ENCODE assay signal across 1 fruit fly cellular context in the genomic region with DNA sequence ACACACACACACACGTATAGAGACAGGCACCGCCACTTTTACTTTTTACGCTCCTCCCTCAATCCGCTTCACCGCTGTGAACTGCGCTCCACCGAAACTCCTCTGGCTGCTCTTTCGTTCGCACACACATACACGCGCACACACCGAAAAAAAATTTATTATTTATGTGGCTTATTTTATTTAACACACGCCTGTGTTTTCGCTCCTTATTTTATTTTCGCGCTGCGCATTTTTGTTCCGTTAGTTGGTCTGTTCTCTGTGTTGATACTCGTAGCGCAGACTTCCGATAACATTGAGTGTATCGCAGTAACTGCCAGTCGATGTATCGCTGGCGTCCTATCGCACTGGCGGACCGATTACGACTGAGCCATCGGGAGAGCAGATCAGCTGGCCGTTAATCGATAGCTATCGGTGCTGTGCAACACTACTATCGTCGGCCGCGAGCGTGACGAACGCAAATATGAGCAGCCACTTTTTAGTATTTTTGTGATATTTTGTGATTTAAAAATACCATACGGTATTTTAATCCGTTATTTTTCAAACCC.
TF ChIP-seq lines count a peak whose summit lies in the region.

TSS of gene Snx27 (minus strand) at position 356 of the 545 bp plus-strand sequence.

TF ChIP-seq in whole organism, embryonic, 481 proteins besides CTCF, POLR2A, EP300 and RAD21 (continued from another document and continues in another):
- TF ChIP-seq Gsc (GFP tag; IDR thresholded peaks at IDR 0.05; lab: Robert Waterston, UW) (no peak), CG8281 (tag; optimal IDR thresholded peaks at IDR 0.05; lab: Kevin White, UChicago) (no peak), CG6765 (GFP tag; optimal IDR thresholded peaks at IDR 0.05; lab: Kevin White, UChicago) (no peak), CG2875 (GFP tag; optimal IDR thresholded peaks at IDR 0.05; lab: Kevin White, UChicago) (no peak), Hmx (GFP tag; optimal IDR thresholded peaks at IDR 0.05; lab: Kevin White, UChicago) (no peak), emc (GFP tag; optimal IDR thresholded peaks at IDR 0.05; lab: Kevin White, UChicago) (peak; percentile 4), Hmr (GFP tag; optimal IDR thresholded peaks at IDR 0.05; lab: Kevin White, UChicago) (peak; percentile 76), CG31441 (GFP tag; IDR thresholded peaks at IDR 0.05; lab: Robert Waterston, UW) (peak; percentile 39; the same call in 1 of the 2 replicates), tin (GFP tag; optimal IDR thresholded peaks at IDR 0.05; lab: Kevin White, UChicago) (no peak), dmrt11E (tag; optimal IDR thresholded peaks at IDR 0.05; lab: Kevin White, UChicago) (peak; percentile 19), dysf (GFP tag; IDR thresholded peaks at IDR 0.05; lab: Robert Waterston, UW) (peak; percentile 60; the same call in 2 of the 3 replicates), Sin3A (optimal IDR thresholded peaks at IDR 0.05; lab: Kevin White, UChicago) (peak; percentile 76), fd102C (GFP tag; optimal IDR thresholded peaks at IDR 0.05; lab: Kevin White, UChicago) (no peak), fd3F (GFP tag; optimal IDR thresholded peaks at IDR 0.05; lab: Kevin White, UChicago) (no peak), Atf6 (GFP tag; IDR thresholded peaks at IDR 0.05; lab: Robert Waterston, UW) (0 out of 2 replicates have a peak, but pooled peaks have one; percentile 8), kni (GFP tag; optimal IDR thresholded peaks at IDR 0.05; lab: Kevin White, UChicago) (no peak), ERR (GFP tag; optimal IDR thresholded peaks at IDR 0.05; lab: Kevin White, UChicago) (peak; percentile 53), row (GFP tag; IDR thresholded peaks at IDR 0.05; lab: Robert Waterston, UW) (peak; percentile 57), Adf1 (GFP tag; IDR thresholded peaks at IDR 0.05; lab: Robert Waterston, UW) (0 out of 2 replicates have a peak, but pooled peaks have one; percentile 5), CG17829 (tag; optimal IDR thresholded peaks at IDR 0.05; lab: Kevin White, UChicago) (peak; percentile 57), CG18619 (GFP tag; optimal IDR thresholded peaks at IDR 0.05; lab: Kevin White, UChicago) (no peak), nmo (GFP tag; optimal IDR thresholded peaks at IDR 0.05; lab: Kevin White, UChicago) (peak; percentile 65), her (GFP tag; optimal IDR thresholded peaks at IDR 0.05; lab: Kevin White, UChicago) (peak; percentile 100), CG33213 (GFP tag; optimal IDR thresholded peaks at IDR 0.05; lab: Kevin White, UChicago) (peak; percentile 78), hth (optimal IDR thresholded peaks at IDR 0.05; lab: Kevin White, UChicago) (no peak), mld (GFP tag; IDR thresholded peaks at IDR 0.05; lab: Robert Waterston, UW; ENCODE audit: partially characterized antibody) (peak; percentile 99), Pdp1 (GFP tag; optimal IDR thresholded peaks at IDR 0.05; lab: Kevin White, UChicago) (peak; percentile 11 to 74), Optix (GFP tag; IDR thresholded peaks at IDR 0.05; lab: Robert Waterston, UW) (no peak), pita (GFP tag; optimal IDR thresholded peaks at IDR 0.05; lab: Kevin White, UChicago) (no peak), pum (GFP tag; optimal IDR thresholded peaks at IDR 0.05; lab: Kevin White, UChicago) (peak; percentile 13), dan (GFP tag; IDR thresholded peaks at IDR 0.05; lab: Robert Waterston, UW) (no peak), CG32772 (GFP tag; IDR thresholded peaks at IDR 0.05; lab: Robert Waterston, UW) (0 out of 2 replicates have a peak, but pooled peaks have one; percentile 17), az2 (GFP tag; optimal IDR thresholded peaks at IDR 0.05; lab: Kevin White, UChicago) (peak; percentile 16), Nf-YC (tag; optimal IDR thresholded peaks at IDR 0.05; lab: Kevin White, UChicago) (peak; percentile 8), al (GFP tag; IDR thresholded peaks at IDR 0.05; lab: Robert Waterston, UW) (no peak), CG32767 (GFP tag; IDR thresholded peaks at IDR 0.05; lab: Robert Waterston, UW) (no peak), zen2 (GFP tag; IDR thresholded peaks at IDR 0.05; lab: Robert Waterston, UW; ENCODE audit: partially characterized antibody) (peak; percentile 99), danr (GFP tag; IDR thresholded peaks at IDR 0.05; lab: Robert Waterston, UW) (no peak), CG2202 (tag; optimal IDR thresholded peaks at IDR 0.05; lab: Kevin White, UChicago) (peak; percentile 13), E2f2 (GFP tag; IDR thresholded peaks at IDR 0.05; lab: Robert Waterston, UW) (peak; percentile 76), CG4707 (GFP tag; optimal IDR thresholded peaks at IDR 0.05; lab: Kevin White, UChicago) (peak; percentile 32), CG12104 (GFP tag; optimal IDR thresholded peaks at IDR 0.05; lab: Kevin White, UChicago) (no peak), CG31365 (tag; optimal IDR thresholded peaks at IDR 0.05; lab: Kevin White, UChicago) (no peak), Poxn (GFP tag; IDR thresholded peaks at IDR 0.05; lab: Robert Waterston, UW) (no peak), CG14667 (GFP tag; IDR thresholded peaks at IDR 0.05; lab: Robert Waterston, UW) (no peak), CG2120 (GFP tag; optimal IDR thresholded peaks at IDR 0.05; lab: Kevin White, UChicago) (peak; percentile 72), MBD-R2 (GFP tag; IDR thresholded peaks at IDR 0.05; lab: Robert Waterston, UW) (peak; percentile 47), vnd (GFP tag; IDR thresholded peaks at IDR 0.05; lab: Robert Waterston, UW; ENCODE audit: partially characterized antibody) (peak; percentile 99), CG1602 (GFP tag; optimal IDR thresholded peaks at IDR 0.05; lab: Kevin White, UChicago) (no peak), Hsf (GFP tag; optimal IDR thresholded peaks at IDR 0.05; lab: Kevin White, UChicago) (peak; percentile 50), fu2 (GFP tag; optimal IDR thresholded peaks at IDR 0.05; lab: Kevin White, UChicago) (peak; percentile 16), CG10565 (GFP tag; optimal IDR thresholded peaks at IDR 0.05; lab: Kevin White, UChicago) (no peak), CG15073 (GFP tag; optimal IDR thresholded peaks at IDR 0.05; lab: Kevin White, UChicago) (no peak), wek (GFP tag; optimal IDR thresholded peaks at IDR 0.05; lab: Kevin White, UChicago) (peak; percentile 38), CG1832 (GFP tag; optimal IDR thresholded peaks at IDR 0.05; lab: Kevin White, UChicago) (no peak), CG16815 (GFP tag; optimal IDR thresholded peaks at IDR 0.05; lab: Kevin White, UChicago) (no peak), CG17912 (GFP tag; optimal IDR thresholded peaks at IDR 0.05; lab: Kevin White, UChicago) (peak; percentile 39), Atf3 (GFP tag; optimal IDR thresholded peaks at IDR 0.05; lab: Kevin White, UChicago) (no peak), NfI (GFP tag; optimal IDR thresholded peaks at IDR 0.05; lab: Kevin White, UChicago) (peak; percentile 54), crol (GFP tag; IDR thresholded peaks at IDR 0.05; lab: Robert Waterston, UW) (no peak), CG10543 (GFP tag; optimal IDR thresholded peaks at IDR 0.05; lab: Kevin White, UChicago) (no peak), CG9609 (GFP tag; optimal IDR thresholded peaks at IDR 0.05; lab: Kevin White, UChicago) (peak; percentile 51), toy (GFP tag; IDR thresholded peaks at IDR 0.05; lab: Robert Waterston, UW) (no peak), z (GFP tag; IDR thresholded peaks at IDR 0.05; lab: Robert Waterston, UW) (no peak), gcm (GFP tag; optimal IDR thresholded peaks at IDR 0.05; lab: Kevin White, UChicago) (peak; percentile 31), CG10321 (GFP tag; IDR thresholded peaks at IDR 0.05; lab: Robert Waterston, UW) (no peak), C15 (GFP tag; IDR thresholded peaks at IDR 0.05; lab: Robert Waterston, UW) (no peak), disco-r (GFP tag; optimal IDR thresholded peaks at IDR 0.05; lab: Kevin White, UChicago) (no peak), CG12744 (GFP tag; optimal IDR thresholded peaks at IDR 0.05; lab: Kevin White, UChicago) (peak; percentile 9), pzg (GFP tag; optimal IDR thresholded peaks at IDR 0.05; lab: Kevin White, UChicago) (peak; percentile 99), trh (GFP tag; optimal IDR thresholded peaks at IDR 0.05; lab: Kevin White, UChicago) (no peak), chn (GFP tag; optimal IDR thresholded peaks at IDR 0.05; lab: Kevin White, UChicago) (peak; percentile 41), oc (tag; optimal IDR thresholded peaks at IDR 0.05; lab: Kevin White, UChicago) (peak; percentile 47), Ets97D (GFP tag; optimal IDR thresholded peaks at IDR 0.05; lab: Kevin White, UChicago) (peak; percentile 92), CG11093 (GFP tag; IDR thresholded peaks at IDR 0.05; lab: Robert Waterston, UW) (no peak), eyg (GFP tag; optimal IDR thresholded peaks at IDR 0.05; lab: Kevin White, UChicago) (peak; percentile 30), cg (GFP tag; optimal IDR thresholded peaks at IDR 0.05; lab: Kevin White, UChicago) (peak; percentile 70), Asciz (GFP tag; optimal IDR thresholded peaks at IDR 0.05; lab: Kevin White, UChicago) (no peak), gsb-n (tag; optimal IDR thresholded peaks at IDR 0.05; lab: Kevin White, UChicago) (peak; percentile 97), BtbVII (GFP tag; optimal IDR thresholded peaks at IDR 0.05; lab: Kevin White, UChicago) (no peak), CG13424 (tag; optimal IDR thresholded peaks at IDR 0.05; lab: Kevin White, UChicago) (no peak), CG10462 (GFP tag; optimal IDR thresholded peaks at IDR 0.05; lab: Kevin White, UChicago) (no peak), cwo (GFP tag; optimal IDR thresholded peaks at IDR 0.05; lab: Kevin White, UChicago) (no peak), Sox100B (GFP tag; optimal IDR thresholded peaks at IDR 0.05; lab: Kevin White, UChicago) (no peak), vvl (GFP tag; IDR thresholded peaks at IDR 0.05; lab: Robert Waterston, UW) (peak; percentile 60; the same call in 1 of the 2 replicates), gcm2 (GFP tag; optimal IDR thresholded peaks at IDR 0.05; lab: Kevin White, UChicago) (no peak), Elba2 (GFP tag; optimal IDR thresholded peaks at IDR 0.05; lab: Kevin White, UChicago) (no peak), CG8359 (GFP tag; optimal IDR thresholded peaks at IDR 0.05; lab: Kevin White, UChicago; ENCODE audit: borderline replicate concordance) (no peak), ro (GFP tag; IDR thresholded peaks at IDR 0.05; lab: Robert Waterston, UW) (no peak), Doc3 (GFP tag; IDR thresholded peaks at IDR 0.05; lab: Robert Waterston, UW; ENCODE audit: partially characterized antibody) (peak; percentile 97), Fer3 (tag; optimal IDR thresholded peaks at IDR 0.05; lab: Kevin White, UChicago) (peak; percentile 9), schlank (tag; optimal IDR thresholded peaks at IDR 0.05; lab: Kevin White, UChicago) (no peak), psq (GFP tag; optimal IDR thresholded peaks at IDR 0.05; lab: Kevin White, UChicago) (no peak), CG1024 (GFP tag; IDR thresholded peaks at IDR 0.05; lab: Robert Waterston, UW) (no peak), ase (GFP tag; IDR thresholded peaks at IDR 0.05; lab: Robert Waterston, UW) (no peak), Mad (GFP tag; optimal IDR thresholded peaks at IDR 0.05; lab: Kevin White, UChicago) (peak; percentile 47), Dbx (GFP tag; IDR thresholded peaks at IDR 0.05; lab: Robert Waterston, UW) (peak; percentile 84), Dref (GFP tag; IDR thresholded peaks at IDR 0.05; lab: Robert Waterston, UW) (peak; percentile 99), Aef1 (GFP tag; IDR thresholded peaks at IDR 0.05; lab: Robert Waterston, UW) (peak; percentile 36; the same call in 1 of the 3 replicates), dm (GFP tag; optimal IDR thresholded peaks at IDR 0.05; lab: Kevin White, UChicago) (peak; percentile 37), onecut (GFP tag; IDR thresholded peaks at IDR 0.05; lab: Robert Waterston, UW) (0 out of 2 replicates have a peak, but pooled peaks have one; percentile 12), corto (GFP tag; optimal IDR thresholded peaks at IDR 0.05; lab: Kevin White, UChicago) (peak; percentile 26), Awh (GFP tag; IDR thresholded peaks at IDR 0.05; lab: Robert Waterston, UW) (no peak), CG6683 (GFP tag; optimal IDR thresholded peaks at IDR 0.05; lab: Kevin White, UChicago) (no peak), Sox102F (GFP tag; optimal IDR thresholded peaks at IDR 0.05; lab: Kevin White, UChicago) (peak; percentile 10), CG11696 (GFP tag; IDR thresholded peaks at IDR 0.05; lab: Robert Waterston, UW) (no peak), gsb (GFP tag; IDR thresholded peaks at IDR 0.05; lab: Robert Waterston, UW) (no peak), PHDP (tag; optimal IDR thresholded peaks at IDR 0.05; lab: Kevin White, UChicago) (peak; percentile 25), chm (GFP tag; IDR thresholded peaks at IDR 0.05; lab: Robert Waterston, UW) (peak; percentile 67), CG2116 (GFP tag; optimal IDR thresholded peaks at IDR 0.05; lab: Kevin White, UChicago) (peak; percentile 93), CG6654 (GFP tag; optimal IDR thresholded peaks at IDR 0.05; lab: Kevin White, UChicago) (no peak), prd (optimal IDR thresholded peaks at IDR 0.05; lab: Kevin White, UChicago) (no peak), prd (GFP tag; IDR thresholded peaks at IDR 0.05; lab: Robert Waterston, UW) (peak; percentile 69), CG34224 (GFP tag; IDR thresholded peaks at IDR 0.05; lab: Robert Waterston, UW; ENCODE audit: partially characterized antibody) (peak; percentile 99), CG10959 (GFP tag; IDR thresholded peaks at IDR 0.05; lab: Robert Waterston, UW) (no peak), trem (tag; optimal IDR thresholded peaks at IDR 0.05; lab: Kevin White, UChicago) (peak; percentile 81), Hr78 (GFP tag; optimal IDR thresholded peaks at IDR 0.05; lab: Kevin White, UChicago) (no peak), tup (GFP tag; optimal IDR thresholded peaks at IDR 0.05; lab: Kevin White, UChicago) (peak; percentile 25), inv (GFP tag; IDR thresholded peaks at IDR 0.05; lab: Robert Waterston, UW; ENCODE audit: partially characterized antibody) (peak; percentile 99), CG12942 (GFP tag; optimal IDR thresholded peaks at IDR 0.05; lab: Kevin White, UChicago) (no peak), Taf1 (GFP tag; IDR thresholded peaks at IDR 0.05; lab: Robert Waterston, UW) (0 out of 2 replicates have a peak, but pooled peaks have one; percentile 26), ftz-f1 (GFP tag; optimal IDR thresholded peaks at IDR 0.05; lab: Kevin White, UChicago) (peak; percentile 26), otp (GFP tag; IDR thresholded peaks at IDR 0.05; lab: Robert Waterston, UW) (peak; percentile 9; the same call in 1 of the 3 replicates), CG3281 (GFP tag; optimal IDR thresholded peaks at IDR 0.05; lab: Kevin White, UChicago) (no peak), Rx (GFP tag; IDR thresholded peaks at IDR 0.05; lab: Robert Waterston, UW) (no peak), chinmo (GFP tag; IDR thresholded peaks at IDR 0.05; lab: Robert Waterston, UW; ENCODE audit: partially characterized antibody) (peak; percentile 99)
